Fruit fly (Drosophila melanogaster): ENCODE measurements around the gene Dhfr.

Gene Dhfr

DNA sequence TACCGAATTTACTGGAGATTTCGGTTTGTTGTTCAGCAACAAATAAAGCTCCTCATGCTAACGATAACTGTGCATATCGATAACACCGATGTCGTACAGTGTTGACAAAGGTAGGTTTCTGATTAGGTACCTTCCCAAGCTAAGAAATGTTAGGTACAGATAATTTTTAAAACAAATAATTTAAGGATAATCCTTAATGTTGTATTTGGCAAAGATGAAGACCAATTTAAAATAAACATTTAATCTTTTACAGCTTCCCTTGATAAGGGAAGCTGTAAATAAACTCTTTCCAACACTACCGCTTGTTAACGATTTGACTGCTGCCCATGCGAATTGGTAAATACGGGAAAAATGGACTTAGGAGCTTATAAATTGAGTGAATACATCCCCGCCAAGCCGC, 38.0 kb upstream of the Dhfr start, which contains the start of the genes Ttc1 and CG14882 (continued):
- peak; percentile 44 for TF ChIP-seq Dp (GFP tag; optimal IDR thresholded peaks at IDR 0.05)
- TF ChIP-seq dysf (GFP tag; IDR thresholded peaks at IDR 0.05) = peak; percentile 86
- no peak for TF ChIP-seq wek (GFP tag; optimal IDR thresholded peaks at IDR 0.05)
- TF ChIP-seq Hmr (GFP tag; optimal IDR thresholded peaks at IDR 0.05) = no peak
- TF ChIP-seq CG6689 (GFP tag; IDR thresholded peaks at IDR 0.05) = peak; percentile 93
- TF ChIP-seq NK7.1 (GFP tag; optimal IDR thresholded peaks at IDR 0.05) = peak; percentile 36
- TF ChIP-seq zen2 (GFP tag; IDR thresholded peaks at IDR 0.05; ENCODE audit: partially characterized antibody) = no peak; the same call in 2 of the 3 replicates
- TF ChIP-seq klu (GFP tag; IDR thresholded peaks at IDR 0.05) = peak; percentile 61
- TF ChIP-seq CG7745 (tag; optimal IDR thresholded peaks at IDR 0.05) = no peak
- no peak for TF ChIP-seq sd (tag; optimal IDR thresholded peaks at IDR 0.05)
- peak; percentile 83 for TF ChIP-seq jumu (GFP tag; optimal IDR thresholded peaks at IDR 0.05)
- no peak for TF ChIP-seq Vsx1 (GFP tag; optimal IDR thresholded peaks at IDR 0.05)
- TF ChIP-seq CG12299 (tag; optimal IDR thresholded peaks at IDR 0.05) = peak; percentile 84
- peak; percentile 72 for TF ChIP-seq CG4282 (GFP tag; optimal IDR thresholded peaks at IDR 0.05)
- peak; percentile 91 for TF ChIP-seq stwl (tag; optimal IDR thresholded peaks at IDR 0.05)
- 0 out of 3 replicates have a peak, but pooled peaks have one; percentile 33 for TF ChIP-seq CG7963 (GFP tag; IDR thresholded peaks at IDR 0.05; ENCODE audit: partially characterized antibody)
- TF ChIP-seq tna (GFP tag; IDR thresholded peaks at IDR 0.05; ENCODE audit: partially characterized antibody) = peak; percentile 45; the same call in 1 of the 2 replicates
- peak in 1 of 2 experiments; percentile 88 for TF ChIP-seq Hr51 (GFP tag; optimal IDR thresholded peaks at IDR 0.05)
- TF ChIP-seq CG34376 (GFP tag; optimal IDR thresholded peaks at IDR 0.05) = peak; percentile 70
- peak; percentile 81 for TF ChIP-seq nmo (GFP tag; optimal IDR thresholded peaks at IDR 0.05)
- peak; percentile 85 for TF ChIP-seq CG13775 (GFP tag; optimal IDR thresholded peaks at IDR 0.05)
- TF ChIP-seq CG12744 (GFP tag; optimal IDR thresholded peaks at IDR 0.05) = peak; percentile 77
- TF ChIP-seq CG11723 (GFP tag; optimal IDR thresholded peaks at IDR 0.05) = no peak
- no peak; the same call in 1 of the 2 replicates for TF ChIP-seq ato (GFP tag; IDR thresholded peaks at IDR 0.05; ENCODE audit: partially characterized antibody)
- peak; percentile 80 for TF ChIP-seq CG2712 (tag; optimal IDR thresholded peaks at IDR 0.05)
- TF ChIP-seq CTCF (GFP tag; optimal IDR thresholded peaks at IDR 0.05) = no peak
- TF ChIP-seq caup (GFP tag; optimal IDR thresholded peaks at IDR 0.05; ENCODE audit: severe bottlenecking) = peak; percentile 83
- TF ChIP-seq emc (GFP tag; optimal IDR thresholded peaks at IDR 0.05) = peak; percentile 63
- peak; percentile 63 for TF ChIP-seq Fer2 (tag; optimal IDR thresholded peaks at IDR 0.05)
- no peak; the same call in 1 of the 2 replicates for TF ChIP-seq danr (GFP tag; IDR thresholded peaks at IDR 0.05)
- no peak for TF ChIP-seq CG10274 (GFP tag; optimal IDR thresholded peaks at IDR 0.05)
- no peak for TF ChIP-seq oc (tag; optimal IDR thresholded peaks at IDR 0.05)
- TF ChIP-seq Spps (tag; optimal IDR thresholded peaks at IDR 0.05) = peak; percentile 44
- peak; percentile 86 for TF ChIP-seq CG11695 (GFP tag; IDR thresholded peaks at IDR 0.05)
- TF ChIP-seq wor (GFP tag; IDR thresholded peaks at IDR 0.05) = peak; percentile 84
- TF ChIP-seq CG3995 (GFP tag; optimal IDR thresholded peaks at IDR 0.05) = peak; percentile 66
- TF ChIP-seq CG18476 (GFP tag; optimal IDR thresholded peaks at IDR 0.05) = peak; percentile 39
- peak; percentile 71; the same call in 1 of the 2 replicates for TF ChIP-seq ham (GFP tag; IDR thresholded peaks at IDR 0.05)
- TF ChIP-seq CG42726 (GFP tag; IDR thresholded peaks at IDR 0.05; ENCODE audit: partially characterized antibody) = no peak
- peak; percentile 73 for TF ChIP-seq CG3281 (GFP tag; optimal IDR thresholded peaks at IDR 0.05)
- peak; percentile 72 for TF ChIP-seq CG32772 (GFP tag; IDR thresholded peaks at IDR 0.05)
- TF ChIP-seq E2f2 (GFP tag; IDR thresholded peaks at IDR 0.05) = peak; percentile 80
- TF ChIP-seq CG7556 (GFP tag; optimal IDR thresholded peaks at IDR 0.05) = peak; percentile 83
- peak; percentile 94 for TF ChIP-seq CG9932 (GFP tag; IDR thresholded peaks at IDR 0.05)
- TF ChIP-seq ci (GFP tag; IDR thresholded peaks at IDR 0.05) = peak; percentile 95
- peak; percentile 35; the same call in 1 of the 2 replicates for TF ChIP-seq Ravus (GFP tag; IDR thresholded peaks at IDR 0.05)
- peak; percentile 41 for TF ChIP-seq D19B (GFP tag; optimal IDR thresholded peaks at IDR 0.05)
- peak; percentile 74 for TF ChIP-seq bbx (GFP tag; IDR thresholded peaks at IDR 0.05; ENCODE audit: partially characterized antibody)
- TF ChIP-seq sens-2 (GFP tag; IDR thresholded peaks at IDR 0.05) = peak; percentile 72; the same call in 1 of the 2 replicates
- peak; percentile 30; the same call in 1 of the 2 replicates for TF ChIP-seq nerfin-2 (GFP tag; IDR thresholded peaks at IDR 0.05; ENCODE audit: partially characterized antibody)
